Fruit fly (Drosophila melanogaster): ENCODE results near the gene CG7101.

The CG7101 gene

DNA sequence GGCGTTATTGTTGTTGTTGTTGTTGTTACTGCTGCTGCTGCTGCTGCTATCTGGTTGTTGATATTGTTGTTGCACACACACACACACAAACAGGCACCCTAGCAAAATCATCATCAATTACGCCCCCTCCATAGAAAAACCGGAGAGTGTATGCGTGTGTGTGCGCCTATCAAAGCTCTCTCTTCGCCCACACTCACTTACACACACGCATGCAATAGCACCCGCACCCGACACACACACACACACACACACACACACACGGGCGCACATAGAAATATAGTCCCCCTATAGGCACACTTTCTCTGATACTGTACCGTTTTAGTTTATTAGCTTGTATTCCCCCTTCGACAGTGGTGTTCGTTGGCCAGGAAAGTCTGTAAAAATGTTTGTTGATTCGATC lies 16.0 kb upstream of the CG7101 start:
- TF ChIP-seq CG8301 (tag; optimal IDR thresholded peaks at IDR 0.05) (no peak), CG10348 (GFP tag; IDR thresholded peaks at IDR 0.05) (no peak), CG4496 (GFP tag; IDR thresholded peaks at IDR 0.05) (0 out of 3 replicates have a peak, but pooled peaks have one; percentile 13)

DNA sequence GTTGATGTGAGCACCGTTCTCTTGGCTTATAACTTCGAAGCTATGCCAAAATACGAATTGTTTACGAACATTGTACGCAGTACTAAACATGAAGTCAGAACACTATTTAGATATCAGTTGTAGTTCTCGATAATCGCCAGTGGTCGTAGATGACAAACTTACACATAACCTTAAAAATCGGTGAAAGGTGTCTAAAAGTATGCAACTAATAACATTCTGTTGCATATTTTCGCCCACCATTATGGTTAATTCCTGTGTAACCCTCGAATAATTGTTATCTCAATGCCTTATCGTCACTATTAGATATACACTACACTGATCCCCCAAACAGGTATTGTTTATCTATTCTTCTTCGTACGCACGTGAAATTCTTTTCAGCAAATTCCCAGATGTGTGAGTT lies 15.4 kb upstream of the CG7101 start:
- TF ChIP-seq D1 (tag; optimal IDR thresholded peaks at IDR 0.05) = no peak

DNA sequence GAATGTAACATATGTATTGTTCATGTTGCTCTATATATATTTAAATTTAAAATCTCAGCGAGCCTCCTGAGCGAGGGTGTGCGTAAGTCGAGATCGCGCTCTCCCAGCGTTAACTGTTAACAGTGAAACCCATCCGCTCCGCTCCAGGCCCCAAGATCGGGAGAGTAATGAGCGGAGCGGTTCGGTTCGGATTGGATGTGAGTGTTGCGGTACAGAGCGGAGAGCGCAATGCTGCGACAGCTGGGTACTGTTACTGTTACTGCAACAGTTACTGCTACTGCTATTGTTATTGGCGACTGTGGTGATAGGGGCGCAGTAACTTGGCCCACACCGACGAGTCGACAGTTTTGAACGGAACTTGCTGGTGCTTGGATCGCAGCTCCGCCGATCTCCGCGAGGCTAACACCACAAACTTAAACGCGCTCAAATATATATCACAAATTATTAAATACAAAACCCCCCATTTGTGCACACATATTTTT lies 2.0 kb downstream of the CG7101 start, which contains the start of gene Pvf1:
TSS of gene Pvf1 (plus strand) at position 312 of the 482 bp plus-strand sequence.
- TF ChIP-seq D1 (tag; optimal IDR thresholded peaks at IDR 0.05) (no peak), CG4496 (GFP tag; IDR thresholded peaks at IDR 0.05) (peak; percentile 59; the same call in 1 of the 3 replicates), CG14655 (GFP tag; optimal IDR thresholded peaks at IDR 0.05) (no peak), CG17806 (tag; optimal IDR thresholded peaks at IDR 0.05) (no peak), CG8301 (tag; optimal IDR thresholded peaks at IDR 0.05) (no peak), Snoo (tag; optimal IDR thresholded peaks at IDR 0.05) (no peak), CG15710 (tag; optimal IDR thresholded peaks at IDR 0.05) (no peak), CG12605 (GFP tag; IDR thresholded peaks at IDR 0.05) (peak; percentile 40; the same call in 1 of the 2 replicates), rn (GFP tag; IDR thresholded peaks at IDR 0.05) (no peak), fd96Ca (GFP tag; IDR thresholded peaks at IDR 0.05) (0 out of 3 replicates have a peak, but pooled peaks have one; percentile 16), CG8159 (tag; optimal IDR thresholded peaks at IDR 0.05) (no peak), Ets98B (GFP tag; IDR thresholded peaks at IDR 0.05) (peak; percentile 51; the same call in 1 of the 2 replicates), CG13204 (GFP tag; optimal IDR thresholded peaks at IDR 0.05) (peak; percentile 57), EcR (GFP tag; optimal IDR thresholded peaks at IDR 0.05) (no peak), Pif1B (GFP tag; optimal IDR thresholded peaks at IDR 0.05) (peak; percentile 42), CG32121 (GFP tag; IDR thresholded peaks at IDR 0.05) (no peak), CG10348 (GFP tag; IDR thresholded peaks at IDR 0.05) (no peak)

DNA sequence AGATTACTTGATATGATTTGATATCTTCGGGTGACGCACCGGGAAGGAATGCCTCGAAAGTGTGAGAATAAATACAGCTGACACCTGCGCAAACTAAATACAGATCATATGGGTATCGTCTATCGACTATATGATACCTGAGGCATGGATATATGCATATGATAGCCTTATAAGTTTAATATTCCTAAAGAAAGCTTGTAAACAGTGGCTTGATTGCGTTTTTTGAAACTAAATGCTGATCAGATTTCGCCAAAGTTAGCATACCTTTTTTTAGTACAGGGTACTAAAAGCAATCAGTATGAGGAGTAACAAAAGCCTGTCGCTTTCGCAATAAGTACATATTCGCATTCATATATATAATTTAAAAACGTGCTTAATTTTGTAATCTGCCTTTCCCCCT lies 4.0 kb downstream of the CG7101 start:
- 0 out of 2 replicates have a peak, but pooled peaks have one; percentile 15 for TF ChIP-seq CG32121 (GFP tag; IDR thresholded peaks at IDR 0.05)
- no peak for TF ChIP-seq gl (tag; optimal IDR thresholded peaks at IDR 0.05)
- TF ChIP-seq rn (GFP tag; IDR thresholded peaks at IDR 0.05) = 0 out of 2 replicates have a peak, but pooled peaks have one; percentile 19
- peak; percentile 65; the same call in 2 of the 3 replicates for TF ChIP-seq CG4496 (GFP tag; IDR thresholded peaks at IDR 0.05)
- TF ChIP-seq fd96Ca (GFP tag; IDR thresholded peaks at IDR 0.05) = 0 out of 3 replicates have a peak, but pooled peaks have one; percentile 40
- TF ChIP-seq Pif1A (GFP tag; optimal IDR thresholded peaks at IDR 0.05) = peak; percentile 65
- peak; percentile 70 for TF ChIP-seq CG8159 (tag; optimal IDR thresholded peaks at IDR 0.05)
- TF ChIP-seq Ets98B (GFP tag; IDR thresholded peaks at IDR 0.05) = peak; percentile 41; the same call in 1 of the 2 replicates
- peak; percentile 71 for TF ChIP-seq Snoo (tag; optimal IDR thresholded peaks at IDR 0.05)
- TF ChIP-seq Pif1B (GFP tag; optimal IDR thresholded peaks at IDR 0.05) = peak; percentile 47
- peak; percentile 23 for TF ChIP-seq CG14655 (GFP tag; optimal IDR thresholded peaks at IDR 0.05)
- no peak for TF ChIP-seq CG15710 (tag; optimal IDR thresholded peaks at IDR 0.05)
- no peak for TF ChIP-seq CG8301 (tag; optimal IDR thresholded peaks at IDR 0.05)
- TF ChIP-seq CG17806 (tag; optimal IDR thresholded peaks at IDR 0.05) = peak; percentile 60

DNA sequence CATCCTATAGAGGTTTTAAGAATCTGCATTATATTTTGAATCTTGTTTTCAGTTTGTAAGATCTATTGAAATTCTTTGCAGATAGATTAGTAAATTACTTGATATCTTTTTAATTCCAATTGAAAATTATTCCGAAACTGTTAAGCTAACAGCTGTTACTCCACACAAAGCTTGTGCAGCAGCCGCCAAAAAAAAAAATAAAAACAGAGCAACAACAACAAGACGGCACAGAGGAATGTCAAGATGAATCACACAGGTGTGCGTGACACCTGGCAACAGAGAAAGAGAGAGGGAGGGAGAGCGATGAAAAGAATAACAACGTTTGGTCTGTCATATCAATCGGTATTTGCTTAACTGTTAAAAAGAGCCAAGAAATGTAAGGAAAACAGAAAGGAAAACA lies 4.6 kb downstream of the CG7101 start:
- TF ChIP-seq CG14655 (GFP tag; optimal IDR thresholded peaks at IDR 0.05) (no peak), CG8159 (tag; optimal IDR thresholded peaks at IDR 0.05) (no peak), Pif1B (GFP tag; optimal IDR thresholded peaks at IDR 0.05) (no peak), CG10348 (GFP tag; IDR thresholded peaks at IDR 0.05) (no peak), EcR (GFP tag; optimal IDR thresholded peaks at IDR 0.05) (no peak), CG9948 (tag; optimal IDR thresholded peaks at IDR 0.05) (no peak), CG4496 (GFP tag; IDR thresholded peaks at IDR 0.05) (no peak), D1 (tag; optimal IDR thresholded peaks at IDR 0.05) (no peak), Snoo (tag; optimal IDR thresholded peaks at IDR 0.05) (no peak), CG8301 (tag; optimal IDR thresholded peaks at IDR 0.05) (no peak), rn (GFP tag; IDR thresholded peaks at IDR 0.05) (no peak), CG34367 (tag; optimal IDR thresholded peaks at IDR 0.05) (no peak), CG12605 (GFP tag; IDR thresholded peaks at IDR 0.05) (no peak), Ets98B (GFP tag; IDR thresholded peaks at IDR 0.05) (no peak), Pif1A (GFP tag; optimal IDR thresholded peaks at IDR 0.05) (no peak), fd96Ca (GFP tag; IDR thresholded peaks at IDR 0.05) (no peak)

DNA sequence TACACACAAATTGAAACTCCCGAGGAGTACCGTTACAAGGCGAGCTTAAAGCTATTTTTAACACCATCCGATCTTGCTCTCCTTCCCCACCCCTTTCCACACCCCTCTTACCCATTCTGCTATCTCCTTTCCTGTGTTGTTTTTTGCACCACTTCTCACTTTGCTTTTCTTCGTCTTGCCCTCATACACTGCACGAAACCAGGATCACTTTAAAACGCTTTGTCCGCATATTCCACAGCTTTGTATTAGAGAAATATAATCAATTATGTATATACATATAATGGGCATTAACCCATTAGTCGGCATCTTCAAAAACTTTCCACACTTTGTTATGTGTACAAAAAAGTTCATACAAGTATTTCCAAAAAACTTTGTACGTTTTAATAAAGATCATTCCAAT lies 5.1 kb downstream of the CG7101 start:
- no peak for TF ChIP-seq EcR (GFP tag; optimal IDR thresholded peaks at IDR 0.05)
- TF ChIP-seq Pif1A (GFP tag; optimal IDR thresholded peaks at IDR 0.05) = no peak
- peak; percentile 37 for TF ChIP-seq gl (tag; optimal IDR thresholded peaks at IDR 0.05)
- TF ChIP-seq D1 (tag; optimal IDR thresholded peaks at IDR 0.05) = no peak
- no peak for TF ChIP-seq Snoo (tag; optimal IDR thresholded peaks at IDR 0.05)
- TF ChIP-seq rn (GFP tag; IDR thresholded peaks at IDR 0.05) = no peak
- TF ChIP-seq Ets98B (GFP tag; IDR thresholded peaks at IDR 0.05) = no peak
- TF ChIP-seq fd96Ca (GFP tag; IDR thresholded peaks at IDR 0.05) = no peak
- TF ChIP-seq CG4496 (GFP tag; IDR thresholded peaks at IDR 0.05) = peak; percentile 68; the same call in 2 of the 3 replicates
- TF ChIP-seq CG17806 (tag; optimal IDR thresholded peaks at IDR 0.05) = peak; percentile 37
- TF ChIP-seq CG9948 (tag; optimal IDR thresholded peaks at IDR 0.05) = peak; percentile 36
- no peak; the same call in 1 of the 2 replicates for TF ChIP-seq CG12605 (GFP tag; IDR thresholded peaks at IDR 0.05)
- peak; percentile 23 for TF ChIP-seq CG13204 (GFP tag; optimal IDR thresholded peaks at IDR 0.05)
- TF ChIP-seq CG8159 (tag; optimal IDR thresholded peaks at IDR 0.05) = peak; percentile 53
- peak; percentile 36 for TF ChIP-seq CG8301 (tag; optimal IDR thresholded peaks at IDR 0.05)
- TF ChIP-seq CG15710 (tag; optimal IDR thresholded peaks at IDR 0.05) = peak; percentile 53
- no peak for TF ChIP-seq CG32121 (GFP tag; IDR thresholded peaks at IDR 0.05)
- no peak for TF ChIP-seq CG10348 (GFP tag; IDR thresholded peaks at IDR 0.05)
- peak; percentile 8 for TF ChIP-seq Pif1B (GFP tag; optimal IDR thresholded peaks at IDR 0.05)
- TF ChIP-seq CG34367 (tag; optimal IDR thresholded peaks at IDR 0.05) = peak; percentile 47
- peak; percentile 50 for TF ChIP-seq CG14655 (GFP tag; optimal IDR thresholded peaks at IDR 0.05)
